Worm (Caenorhabditis elegans) whole organism, L1 larva: ENCODE results near the gene sulp-8.

Experiments
- F16B12.6 ChIP-seq: fragments of 150-350 bp; optimal IDR thresholded peaks from 2 replicates; lab custom pipeline; 2014; ENCODE audit warnings: missing biosample characterization, missing genetic modification characterization
- aha-1 ChIP-seq: fragments of 150-350 bp; optimal IDR thresholded peaks from 2 replicates; lab custom pipeline; 2014; ENCODE audit warnings: missing biosample characterization, missing genetic modification characterization
- aly-2 ChIP-seq: fragments of 150-350 bp; optimal IDR thresholded peaks from 2 replicates; lab custom pipeline; 2014; ENCODE audit warnings: missing biosample characterization, missing genetic modification characterization
- dpl-1 ChIP-seq, 3 experiments: fragments of 150-350 bp in 2 of 3; sonication (generic microtip) in 1 of 3; optimal IDR thresholded peaks; 2 replicates each; lab custom pipeline; 2014 to 2017; ENCODE audit warnings: missing biosample characterization in 3 of 3, missing genetic modification characterization in 3 of 3, missing genetic modification reagents in 3 of 3
- elt-3 ChIP-seq, 6 experiments: fragments of 150-350 bp in 1 of 6; sonication (generic microtip); optimal IDR thresholded peaks; 2 replicates each; lab custom pipeline; 2017 to 2018; ENCODE audit warnings: missing biosample characterization in 6 of 6, missing genetic modification characterization in 6 of 6, inconsistent platforms in 1 of 6
- lin-15B ChIP-seq: fragments of 150-350 bp; sonication (generic microtip); optimal IDR thresholded peaks from 3 replicates; lab custom pipeline; 2014; ENCODE audit warnings: missing biosample characterization, missing genetic modification characterization
- nhr-11 ChIP-seq: fragments of 150-350 bp; optimal IDR thresholded peaks from 2 replicates; lab custom pipeline; 2014; ENCODE audit warnings: missing biosample characterization, missing genetic modification characterization
- nhr-28 ChIP-seq: fragments of 150-350 bp; optimal IDR thresholded peaks from 2 replicates; lab custom pipeline; 2014; ENCODE audit warnings: missing biosample characterization, missing genetic modification characterization
- nhr-77 ChIP-seq: fragments of 150-350 bp; optimal IDR thresholded peaks from 2 replicates; lab custom pipeline; 2014; ENCODE audit warnings: missing biosample characterization, missing genetic modification characterization
- sptf-1 ChIP-seq: fragments of 150-350 bp; optimal IDR thresholded peaks from 2 replicates; lab custom pipeline; 2014; ENCODE audit warnings: missing biosample characterization, missing genetic modification characterization

DNA sequence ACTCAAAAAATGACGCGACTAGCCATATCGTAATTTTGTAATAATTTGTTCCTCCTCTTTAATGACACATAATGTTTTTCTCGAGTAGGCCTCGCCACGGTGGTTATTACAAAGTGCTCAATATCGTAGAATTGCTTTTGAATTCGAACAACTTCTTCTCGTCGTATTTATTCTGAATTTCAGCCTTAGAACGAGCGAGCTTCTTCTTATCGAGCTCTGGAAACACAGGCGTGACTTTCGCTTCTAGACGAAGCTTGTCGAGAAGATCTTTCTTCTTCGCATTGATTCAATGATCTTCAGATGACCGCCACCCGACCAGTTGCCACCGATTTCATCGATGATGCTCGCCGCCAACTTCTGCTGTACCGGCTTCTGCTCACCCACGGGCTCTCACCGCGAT is 22.2 kb downstream of the sulp-8 start, which contains the start of gene T06E4.21:
- no peak for TF ChIP-seq nhr-28 (tag; lab: Kevin White, UChicago)
- no peak for TF ChIP-seq F16B12.6 (tag; lab: Kevin White, UChicago)
- TF ChIP-seq nhr-77 (tag; lab: Kevin White, UChicago): no peak
- no peak for TF ChIP-seq elt-3 (tag; optimal IDR thresholded peaks at IDR 0.05; lab: Kevin White, UChicago)
- no peak for TF ChIP-seq sptf-1 (tag; lab: Kevin White, UChicago)
- TF ChIP-seq dpl-1 (GFP tag; optimal IDR thresholded peaks at IDR 0.05; lab: Kevin White, UChicago): no peak
- no peak for TF ChIP-seq aly-2
- no peak for TF ChIP-seq lin-15B (tag; lab: Kevin White, UChicago)
- TF ChIP-seq nhr-11 (tag; lab: Kevin White, UChicago): no peak
- TF ChIP-seq aha-1: no peak
